Fruit fly (Drosophila melanogaster): ENCODE results near the gene Hip14.

DNA sequence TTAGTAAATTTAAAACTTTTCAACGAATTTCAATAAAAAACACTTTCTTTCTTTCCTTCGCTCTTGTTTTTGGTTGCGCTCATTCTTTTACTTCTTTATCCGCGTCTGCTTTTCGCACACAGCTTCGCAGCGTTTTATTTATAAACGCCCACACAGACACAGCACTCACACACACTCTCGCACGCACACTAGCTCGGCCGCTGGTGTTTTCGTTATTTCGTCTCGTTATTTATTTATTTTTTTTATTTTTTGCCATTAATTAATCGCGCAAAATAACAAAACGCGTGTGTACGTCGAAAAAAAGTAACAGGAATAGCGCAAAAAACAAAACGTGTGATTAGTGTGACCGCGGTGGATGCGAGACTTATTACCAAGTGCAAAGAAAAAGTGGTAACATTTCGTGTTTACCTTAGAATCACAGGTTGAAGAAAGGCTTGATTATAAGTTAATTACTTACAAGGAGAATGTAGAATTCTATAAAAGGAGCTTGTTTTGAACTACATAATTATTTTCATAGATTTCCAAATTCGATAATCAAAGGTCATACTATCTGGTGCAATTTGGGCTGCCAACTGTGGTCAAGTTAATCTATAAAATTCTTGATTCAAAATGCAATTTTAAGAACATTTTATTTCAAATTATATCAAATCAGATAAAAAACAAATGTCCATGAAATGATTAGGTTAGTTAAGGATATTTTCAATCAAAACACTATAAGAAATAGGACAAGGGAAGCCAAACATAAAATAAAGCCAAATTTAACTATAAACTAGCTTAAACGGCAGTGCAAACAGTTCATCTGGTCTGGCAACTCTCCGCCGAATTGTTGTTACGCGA lies 16.6 kb downstream of the Hip14 start, which contains the start of the genes hzg and mRpS31:
- TF ChIP-seq CG8478 (optimal IDR thresholded peaks at IDR 0.05) (no peak), CTCF (optimal IDR thresholded peaks at IDR 0.05) (no peak)

All from S2 (cell line).